Worm (Caenorhabditis elegans): ENCODE results near the gene F18C5.10.

F18C5.10 gene

ce11 chrII:6561300-6561699 lies at the start of gene F18C5.10:
Gene F18C5.10, minus strand, starts transcription at chrII:6561444.
- TF ChIP-seq him-1 (tag; optimal IDR thresholded peaks at IDR 0.05) (no peak), dao-5 (tag; optimal IDR thresholded peaks at IDR 0.05) (no peak), W03F9.2 (tag; optimal IDR thresholded peaks at IDR 0.05) (no peak)

- no peak for TF ChIP-seq W03F9.2 (tag; optimal IDR thresholded peaks at IDR 0.05)
These were observed 49.0 kb upstream of the F18C5.10 start for ce11 chrII:6610262-6610661.

ce11 chrII:6609315-6609842 lies 48.1 kb upstream of the F18C5.10 start, which contains the start of gene epg-5:
Gene epg-5, minus strand, starts transcription at chrII:6609365.
- TF ChIP-seq him-1 (tag; optimal IDR thresholded peaks at IDR 0.05) (no peak), W03F9.2 (tag; optimal IDR thresholded peaks at IDR 0.05) (no peak), dao-5 (tag; optimal IDR thresholded peaks at IDR 0.05) (no peak)

ce11 chrII:6608626-6609025 lies 47.4 kb upstream of the F18C5.10 start:
- TF ChIP-seq dao-5 (tag; optimal IDR thresholded peaks at IDR 0.05) (no peak), W03F9.2 (tag; optimal IDR thresholded peaks at IDR 0.05) (no peak), him-1 (tag; optimal IDR thresholded peaks at IDR 0.05) (no peak)

- TF ChIP-seq dao-5 (tag; optimal IDR thresholded peaks at IDR 0.05) (no peak), W03F9.2 (tag; optimal IDR thresholded peaks at IDR 0.05) (no peak)
These were observed 39.7 kb upstream of the F18C5.10 start, which contains the start of gene vps-33.2 for ce11 chrII:6600973-6601372. Gene vps-33.2, plus strand, starts transcription at chrII:6601216.

- TF ChIP-seq him-1 (tag; optimal IDR thresholded peaks at IDR 0.05) (no peak), W03F9.2 (tag; optimal IDR thresholded peaks at IDR 0.05) (no peak), dao-5 (tag; optimal IDR thresholded peaks at IDR 0.05) (no peak)
These were observed 36.8 kb upstream of the F18C5.10 start, which contains the start of gene dnj-8 for ce11 chrII:6598050-6598449. Gene dnj-8, minus strand, starts transcription at chrII:6598080.

ce11 chrII:6597507-6597906 lies 36.3 kb upstream of the F18C5.10 start:
- TF ChIP-seq dao-5 (tag; optimal IDR thresholded peaks at IDR 0.05) (no peak), W03F9.2 (tag; optimal IDR thresholded peaks at IDR 0.05) (no peak), him-1 (tag; optimal IDR thresholded peaks at IDR 0.05) (no peak)

ce11 chrII:6594151-6594550 lies 32.9 kb upstream of the F18C5.10 start, which contains the start of gene aipr-1:
Gene aipr-1, minus strand, starts transcription at chrII:6594251.
- TF ChIP-seq W03F9.2 (tag; optimal IDR thresholded peaks at IDR 0.05) (no peak), dao-5 (tag; optimal IDR thresholded peaks at IDR 0.05) (no peak), him-1 (tag; optimal IDR thresholded peaks at IDR 0.05) (no peak)

- no peak for TF ChIP-seq W03F9.2 (tag; optimal IDR thresholded peaks at IDR 0.05)
- no peak for TF ChIP-seq him-1 (tag; optimal IDR thresholded peaks at IDR 0.05)
- TF ChIP-seq dao-5 (tag; optimal IDR thresholded peaks at IDR 0.05): no peak
These were observed 31.0 kb upstream of the F18C5.10 start, which contains the start of gene C56C10.9 for ce11 chrII:6592251-6592650. Gene C56C10.9, minus strand, starts transcription at chrII:6592351.

ce11 chrII:6591000-6591399 lies 29.8 kb upstream of the F18C5.10 start:
- TF ChIP-seq him-1 (tag; optimal IDR thresholded peaks at IDR 0.05) (no peak), W03F9.2 (tag; optimal IDR thresholded peaks at IDR 0.05) (no peak), dao-5 (tag; optimal IDR thresholded peaks at IDR 0.05) (no peak)

ce11 chrII:6589408-6589807 lies 28.2 kb upstream of the F18C5.10 start, which contains the start of gene vps-32.1:
Gene vps-32.1, plus strand, starts transcription at chrII:6589708.
- no peak for TF ChIP-seq W03F9.2 (tag; optimal IDR thresholded peaks at IDR 0.05)
- no peak for TF ChIP-seq him-1 (tag; optimal IDR thresholded peaks at IDR 0.05)
- no peak for TF ChIP-seq dao-5 (tag; optimal IDR thresholded peaks at IDR 0.05)

ce11 chrII:6588605-6589292 lies 27.5 kb upstream of the F18C5.10 start, which contains the start of gene icd-1:
Gene icd-1, minus strand, starts transcription at chrII:6588655.
- TF ChIP-seq him-1 (tag; optimal IDR thresholded peaks at IDR 0.05) (peak; percentile 78), W03F9.2 (tag; optimal IDR thresholded peaks at IDR 0.05) (peak; percentile 95), dao-5 (tag; optimal IDR thresholded peaks at IDR 0.05) (no peak)

- TF ChIP-seq W03F9.2 (tag; optimal IDR thresholded peaks at IDR 0.05): no peak
- no peak for TF ChIP-seq him-1 (tag; optimal IDR thresholded peaks at IDR 0.05)
- no peak for TF ChIP-seq dao-5 (tag; optimal IDR thresholded peaks at IDR 0.05)
These were observed 26.1 kb upstream of the F18C5.10 start, which contains the start of gene C56C10.7 for ce11 chrII:6587264-6587870. Gene C56C10.7, minus strand, starts transcription at chrII:6587575.

ce11 chrII:6582758-6583157 lies 21.5 kb upstream of the F18C5.10 start, which contains the start of gene C56C10.4:
Gene C56C10.4, plus strand, starts transcription at chrII:6583058.
- TF ChIP-seq W03F9.2 (tag; optimal IDR thresholded peaks at IDR 0.05): no peak
- no peak for TF ChIP-seq dao-5 (tag; optimal IDR thresholded peaks at IDR 0.05)
- TF ChIP-seq him-1 (tag; optimal IDR thresholded peaks at IDR 0.05): no peak

Measured in whole organism, L4/young adult.